Worm (Caenorhabditis elegans) whole organism, L4 larva: ENCODE measurements around the gene Y49F6C.6.
A peak's percentile ranks its signal among the peaks of the same experiment; 100 is the strongest.

Source experiments
- F10B5.3 ChIP-seq: sonication (generic microtip); optimal IDR thresholded peaks from 2 replicates; lab custom pipeline; 2016; ENCODE audit warnings: mild to moderate bottlenecking, missing genetic modification characterization, missing compliant biosample characterization
- F26F4.8 ChIP-seq: fragments of 200-800 bp; sonication (Bioruptor generic); conservative IDR thresholded peaks from 2 replicates; pipeline ENCODE4 v1.3.6; 2022; ENCODE audit warnings: missing genetic modification characterization, missing compliant biosample characterization
- T20F7.1 ChIP-seq: fragments of 200-800 bp; sonication (Bioruptor generic); optimal IDR thresholded peaks from 2 replicates; lab custom pipeline; 2018; ENCODE audit warnings: mild to moderate bottlenecking, missing genetic modification characterization, missing compliant biosample characterization
- Y105C5A.15 ChIP-seq: fragments of 200-800 bp; sonication (Bioruptor generic); IDR thresholded peaks from 2 replicates; pipeline ENCODE4 v1.3.6; 2022; ENCODE audit warnings: missing genetic modification characterization, missing compliant biosample characterization
- Y48G9A.11 ChIP-seq: fragments of 200-800 bp; sonication (Bioruptor generic); IDR thresholded peaks from 2 replicates; pipeline ENCODE4 v1.3.6; 2022; ENCODE audit warnings: missing genetic modification reagents, missing genetic modification characterization, missing compliant biosample characterization
- ZK337.2 ChIP-seq: fragments of 200-800 bp; sonication (Bioruptor generic); IDR thresholded peaks from 2 replicates; pipeline ENCODE4 v1.3.6; 2022; ENCODE audit warnings: missing genetic modification reagents, missing genetic modification characterization, missing compliant biosample characterization
- ZK546.5 ChIP-seq, 2 experiments: sonication (generic microtip); optimal IDR thresholded peaks; 2 replicates each; lab custom pipeline; 2017; ENCODE audit warnings: missing biosample characterization in 2 of 2, missing genetic modification characterization in 2 of 2
- aha-1 ChIP-seq: fragments of 150-350 bp; peaks from one replicate; lab custom pipeline; 2014; ENCODE audit warnings: missing biosample characterization, missing genetic modification characterization
- ama-1 ChIP-seq: fragments of 150-350 bp; optimal IDR thresholded peaks from 2 replicates; lab custom pipeline; 2014; ENCODE audit warnings: inconsistent platforms, mixed read lengths
- attf-4 ChIP-seq: sonication (generic microtip); optimal IDR thresholded peaks from 3 replicates; lab custom pipeline; 2017; ENCODE audit warnings: missing biosample characterization, missing genetic modification characterization
- daf-19 ChIP-seq: fragments of 200-800 bp; sonication (Bioruptor generic); conservative IDR thresholded peaks from 2 replicates; pipeline ENCODE4 v1.3.6; 2022; ENCODE audit warnings: missing genetic modification characterization, missing compliant biosample characterization
- dmd-6 ChIP-seq: fragments of 200-800 bp; sonication (Bioruptor generic); IDR thresholded peaks from 2 replicates; pipeline ENCODE4 v1.3.6; 2022; ENCODE audit warnings: missing genetic modification reagents, missing genetic modification characterization, missing compliant biosample characterization
- duxl-1 ChIP-seq: sonication (generic microtip); optimal IDR thresholded peaks from 2 replicates; lab custom pipeline; 2016; ENCODE audit warnings: mild to moderate bottlenecking, missing genetic modification characterization, moderate library complexity, missing compliant biosample characterization; ENCODE audit not compliant: poor library complexity
- hlh-11 ChIP-seq: fragments of 200-800 bp; sonication (Bioruptor generic); optimal IDR thresholded peaks from 2 replicates; lab custom pipeline; 2018; ENCODE audit warnings: mild to moderate bottlenecking, missing genetic modification characterization, missing compliant biosample characterization
- hlh-30 ChIP-seq: sonication (generic microtip); optimal IDR thresholded peaks from 2 replicates; lab custom pipeline; 2017; ENCODE audit warnings: antibody characterized with exemption, mild to moderate bottlenecking, missing genetic modification characterization, missing compliant biosample characterization; ENCODE audit not compliant: insufficient read depth
- hmg-1.1 ChIP-seq: fragments of 200-800 bp; sonication (Bioruptor generic); IDR thresholded peaks from 2 replicates; pipeline ENCODE4 v1.3.6; 2022; ENCODE audit warnings: missing genetic modification reagents, missing genetic modification characterization, missing compliant biosample characterization
- madf-5 ChIP-seq, 2 experiments: fragments of 200-800 bp; sonication (Bioruptor generic); IDR thresholded peaks; 2 replicates each; pipeline ENCODE4 v1.3.6; 2022; ENCODE audit warnings: missing compliant biosample characterization in 2 of 2, missing genetic modification characterization in 2 of 2
- nhr-102 ChIP-seq: sonication (generic microtip); optimal IDR thresholded peaks from 2 replicates; lab custom pipeline; 2016; ENCODE audit warnings: mild to moderate bottlenecking, missing genetic modification characterization, moderate library complexity, missing compliant biosample characterization
- nhr-11 ChIP-seq: fragments of 150-350 bp; optimal IDR thresholded peaks from 2 replicates; lab custom pipeline; 2014; ENCODE audit warnings: missing biosample characterization, missing genetic modification characterization
- nhr-237 ChIP-seq: sonication (generic microtip); optimal IDR thresholded peaks from 2 replicates; lab custom pipeline; 2017; ENCODE audit warnings: missing biosample characterization, missing genetic modification characterization
- nhr-6 ChIP-seq: fragments of 150-350 bp; optimal IDR thresholded peaks from 2 replicates; lab custom pipeline; 2014; ENCODE audit warnings: missing biosample characterization, missing genetic modification characterization
- nhr-76 ChIP-seq: fragments of 150-350 bp; optimal IDR thresholded peaks from 2 replicates; lab custom pipeline; 2014; ENCODE audit warnings: missing biosample characterization, missing genetic modification characterization
- pha-4 ChIP-seq, 2 experiments: fragments of 150-350 bp in 1 of 2; fragments of 200-800 bp in 1 of 2; sonication (Bioruptor generic) in 1 of 2; IDR thresholded peaks in 1 of 2; optimal IDR thresholded peaks in 1 of 2; 2 replicates each; pipeline versions ENCODE4 v1.3.6 to Lab custom; 2014 to 2022; ENCODE audit warnings: missing genetic modification characterization in 2 of 2, missing genetic modification reagents in 2 of 2, missing biosample characterization in 1 of 2, missing compliant biosample characterization in 1 of 2
- set-16 ChIP-seq: fragments of 200-800 bp; sonication (Bioruptor generic); IDR thresholded peaks from 2 replicates; pipeline ENCODE4 v1.3.6; 2022; ENCODE audit warnings: missing genetic modification reagents, missing genetic modification characterization, missing compliant biosample characterization
- snpc-1.2 ChIP-seq: fragments of 200-800 bp; sonication (Bioruptor generic); IDR thresholded peaks from 2 replicates; pipeline ENCODE4 v1.3.6; 2022; ENCODE audit warnings: missing genetic modification reagents, missing genetic modification characterization, missing compliant biosample characterization
- tag-97 ChIP-seq: fragments of 200-800 bp; sonication (Bioruptor generic); IDR thresholded peaks from 2 replicates; pipeline ENCODE4 v1.3.6; 2022; ENCODE audit warnings: missing genetic modification characterization, missing compliant biosample characterization
- unc-39 ChIP-seq: sonication (generic microtip); optimal IDR thresholded peaks from 2 replicates; lab custom pipeline; 2017; ENCODE audit warnings: missing biosample characterization, missing genetic modification characterization
- unc-62 ChIP-seq, 3 experiments: fragments of 150-350 bp in 1 of 3; sonication (generic microtip); optimal IDR thresholded peaks in 2 of 3; peaks in 1 of 3; 1 replicate in 1 of 3; 2 replicates in 2 of 3; lab custom pipeline; 2014 to 2017; ENCODE audit warnings: missing biosample characterization in 3 of 3, missing genetic modification characterization in 3 of 3, missing genetic modification reagents in 3 of 3, missing genotype in 1 of 3

The Y49F6C.6 gene

ce11 chrII:3399212-3399611 is 32.2 kb upstream of the Y49F6C.6 start, which contains the start of gene nep-9:
TSS of gene nep-9 (minus strand) at chrII:3399312.
- TF ChIP-seq attf-4 (tag; lab: Kevin White, UChicago) (no peak), aha-1 (tag; lab: Kevin White, UChicago) (peak; percentile 24)

- TF ChIP-seq duxl-1 (tag; lab: Kevin White, UChicago), result no peak
- peak in 1 of 2 experiments; percentile 15 for TF ChIP-seq unc-62 (GFP tag; optimal IDR thresholded peaks at IDR 0.05 in 1 of 2; lab: Kevin White, UChicago)
- no peak for TF ChIP-seq unc-62 (tag; optimal IDR thresholded peaks at IDR 0.05; lab: Kevin White, UChicago)
- TF ChIP-seq unc-39 (tag; lab: Kevin White, UChicago), result no peak
- TF ChIP-seq Y105C5A.15, result no peak
- no peak for TF ChIP-seq daf-19 (GFP tag; lab: Robert Waterston, UW)
- no peak for TF ChIP-seq pha-4 (GFP tag; IDR thresholded peaks at IDR 0.05; lab: Robert Waterston, UW)
- no peak for TF ChIP-seq pha-4 (tag; optimal IDR thresholded peaks at IDR 0.05; lab: Kevin White, UChicago)
- no peak for TF ChIP-seq nhr-237 (tag; lab: Kevin White, UChicago)
- TF ChIP-seq, all 104 proteins: peak for 1
These were observed 28.5 kb upstream of the Y49F6C.6 start, which contains the start of gene nep-20 for ce11 chrII:3395484-3395883. TSS of gene nep-20 (minus strand) at chrII:3395584.

ce11 chrII:3387503-3387902 is 20.5 kb upstream of the Y49F6C.6 start, which contains the start of gene T06D4.6:
TSS of gene T06D4.6 (minus strand) at chrII:3387603.
- no peak for TF ChIP-seq aha-1 (tag; lab: Kevin White, UChicago)
- no peak for TF ChIP-seq tag-97 (GFP tag; lab: Robert Waterston, UW)
- no peak for TF ChIP-seq dmd-6
- TF ChIP-seq ama-1 (lab: Kevin White, UChicago), result no peak
- TF ChIP-seq T20F7.1 (GFP tag; lab: Kevin White, UChicago), result no peak
- no peak for TF ChIP-seq nhr-11 (tag; lab: Kevin White, UChicago)
- TF ChIP-seq daf-19 (GFP tag; lab: Robert Waterston, UW), result no peak
- TF ChIP-seq hlh-11 (tag; lab: Kevin White, UChicago), result no peak
- no peak for TF ChIP-seq Y105C5A.15
- no peak for TF ChIP-seq set-16 (GFP tag; lab: Robert Waterston, UW)
- no peak for TF ChIP-seq nhr-102 (tag; lab: Kevin White, UChicago)
- TF ChIP-seq nhr-6 (tag; lab: Kevin White, UChicago), result no peak
- TF ChIP-seq F10B5.3, result no peak

- no peak for TF ChIP-seq T20F7.1 (GFP tag; lab: Kevin White, UChicago)
- TF ChIP-seq aha-1 (tag; lab: Kevin White, UChicago), result peak; percentile 93
These were observed 18.7 kb upstream of the Y49F6C.6 start, which contains the start of gene T06D4.2 for ce11 chrII:3385736-3386135. TSS of gene T06D4.2 (minus strand) at chrII:3385905.

ce11 chrII:3383116-3383515 is 16.1 kb upstream of the Y49F6C.6 start:
- TF ChIP-seq F26F4.8, result no peak
- peak in 1 of 2 experiments; percentile 95 for TF ChIP-seq unc-62 (GFP tag; optimal IDR thresholded peaks at IDR 0.05 in 1 of 2; lab: Kevin White, UChicago)
- no peak for TF ChIP-seq unc-62 (tag; optimal IDR thresholded peaks at IDR 0.05; lab: Kevin White, UChicago)

- TF ChIP-seq unc-62 (GFP tag; optimal IDR thresholded peaks at IDR 0.05 in 1 of 2; lab: Kevin White, UChicago) (no peak), unc-62 (tag; optimal IDR thresholded peaks at IDR 0.05; lab: Kevin White, UChicago) (no peak), set-16 (GFP tag; lab: Robert Waterston, UW) (no peak), duxl-1 (tag; lab: Kevin White, UChicago) (no peak), madf-5 (GFP tag; IDR thresholded peaks at IDR 0.05; lab: Robert Waterston, UW) (no peak), ZK546.5 (tag; optimal IDR thresholded peaks at IDR 0.05; lab: Kevin White, UChicago) (no peak)
These were observed 14.5 kb upstream of the Y49F6C.6 start, which contains the start of gene T06D4.1 for ce11 chrII:3381510-3381909. TSS of gene T06D4.1 (plus strand) at chrII:3381830.

- TF ChIP-seq unc-39 (tag; lab: Kevin White, UChicago), result no peak
- no peak for TF ChIP-seq snpc-1.2 (GFP tag; lab: Robert Waterston, UW)
- no peak for TF ChIP-seq nhr-76 (tag; lab: Kevin White, UChicago)
- no peak for TF ChIP-seq unc-62 (GFP tag; optimal IDR thresholded peaks at IDR 0.05 in 1 of 2; lab: Kevin White, UChicago)
- no peak for TF ChIP-seq unc-62 (tag; optimal IDR thresholded peaks at IDR 0.05; lab: Kevin White, UChicago)
- TF ChIP-seq hlh-30 (tag; lab: Kevin White, UChicago), result no peak
- no peak for TF ChIP-seq hmg-1.1 (GFP tag; lab: Robert Waterston, UW)
- no peak for TF ChIP-seq Y48G9A.11 (GFP tag; lab: Robert Waterston, UW)
- TF ChIP-seq ZK337.2 (GFP tag; lab: Robert Waterston, UW), result no peak
These were observed 11.3 kb upstream of the Y49F6C.6 start, which contains the start of gene Y49F6C.2 for ce11 chrII:3378275-3378674. TSS of gene Y49F6C.2 (plus strand) at chrII:3378575.
